Worm (Caenorhabditis elegans) whole organism, L1 larva: ENCODE results near the gene kle-2.

ENCODE experiments used
- ceh-90 ChIP-seq: sonication (generic microtip); optimal IDR thresholded peaks from 2 replicates; lab custom pipeline; 2016; ENCODE audit warnings: missing genetic modification characterization, missing compliant biosample characterization
- elt-3 ChIP-seq, 6 experiments: fragments of 150-350 bp in 1 of 6; sonication (generic microtip); optimal IDR thresholded peaks; 2 replicates each; lab custom pipeline; 2017 to 2018; ENCODE audit warnings: missing biosample characterization in 6 of 6, missing genetic modification characterization in 6 of 6, inconsistent platforms in 1 of 6
- fos-1 ChIP-seq: fragments of 150-350 bp; optimal IDR thresholded peaks from 2 replicates; lab custom pipeline; 2014; ENCODE audit warnings: missing biosample characterization, missing genetic modification characterization
- lin-39 ChIP-seq: fragments of 150-350 bp; optimal IDR thresholded peaks from 2 replicates; lab custom pipeline; 2014; ENCODE audit warnings: missing biosample characterization, missing genetic modification reagents, missing genetic modification characterization
- nhr-237 ChIP-seq: fragments of 150-350 bp; optimal IDR thresholded peaks from 2 replicates; lab custom pipeline; 2014; ENCODE audit warnings: missing biosample characterization, missing genetic modification characterization
- nhr-28 ChIP-seq: fragments of 150-350 bp; optimal IDR thresholded peaks from 2 replicates; lab custom pipeline; 2014; ENCODE audit warnings: missing biosample characterization, missing genetic modification characterization
- nhr-76 ChIP-seq: sonication (generic microtip); optimal IDR thresholded peaks from 2 replicates; lab custom pipeline; 2017; ENCODE audit warnings: missing biosample characterization, missing genetic modification characterization
- nhr-90 ChIP-seq: sonication (generic microtip); optimal IDR thresholded peaks from 2 replicates; lab custom pipeline; 2016; ENCODE audit warnings: mild to moderate bottlenecking, missing genetic modification characterization, missing compliant biosample characterization; ENCODE audit not compliant: poor library complexity
- pax-3 ChIP-seq: fragments of 200-800 bp; sonication (Bioruptor generic); optimal IDR thresholded peaks from 2 replicates; lab custom pipeline; 2018; ENCODE audit warnings: mild to moderate bottlenecking, missing genetic modification characterization, moderate library complexity, missing compliant biosample characterization
- skn-1 ChIP-seq: fragments of 150-350 bp; optimal IDR thresholded peaks from 2 replicates; lab custom pipeline; 2014; ENCODE audit warnings: missing biosample characterization, missing genetic modification characterization
- sox-4 ChIP-seq: sonication (generic microtip); optimal IDR thresholded peaks from 2 replicates; lab custom pipeline; 2016; ENCODE audit warnings: missing genetic modification characterization, missing compliant biosample characterization
- unc-130 ChIP-seq: fragments of 150-350 bp; optimal IDR thresholded peaks from 2 replicates; lab custom pipeline; 2017; ENCODE audit warnings: missing biosample characterization, missing genetic modification characterization, inconsistent platforms

ce11 chrIII:7948802-7949201 lies 7.3 kb downstream of the kle-2 start, which contains the start of gene col-90:
- no peak for TF ChIP-seq ceh-90 (tag; lab: Kevin White, UChicago)
- no peak for TF ChIP-seq nhr-28
- no peak for TF ChIP-seq lin-39 (tag; lab: Kevin White, UChicago)
- no peak for TF ChIP-seq nhr-237 (tag; lab: Kevin White, UChicago)
- TF ChIP-seq elt-3 (tag; optimal IDR thresholded peaks at IDR 0.05; lab: Kevin White, UChicago): no peak
- no peak for TF ChIP-seq fos-1
- TF ChIP-seq unc-130 (tag; lab: Kevin White, UChicago): no peak
- no peak for TF ChIP-seq sox-4 (tag; lab: Kevin White, UChicago)
- no peak for TF ChIP-seq skn-1
- no peak for TF ChIP-seq nhr-76
- no peak for TF ChIP-seq pax-3
- no peak for TF ChIP-seq nhr-90 (tag; lab: Kevin White, UChicago)
